Fruit fly (Drosophila melanogaster): Measurements from ENCODE around the gene CG5447.

DNA sequence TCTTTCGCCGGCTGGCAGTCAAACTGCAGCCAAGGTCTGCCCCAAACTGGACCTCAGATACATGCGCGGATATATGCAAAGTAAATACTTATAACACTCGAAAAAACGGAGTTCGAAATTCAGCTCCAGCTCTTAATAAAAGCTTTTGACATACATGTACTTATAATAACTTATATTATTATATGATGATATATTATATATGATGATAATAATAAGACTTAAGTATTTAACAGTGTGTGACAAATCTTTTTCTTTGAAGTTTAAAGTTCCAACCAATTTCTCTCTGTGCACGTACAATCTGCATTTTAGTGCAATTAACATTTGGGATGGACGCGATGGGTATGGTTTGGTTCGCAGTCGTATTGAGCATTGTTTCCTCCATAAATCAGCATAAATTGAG is 22.7 kb upstream of the CG5447 start:
- TF ChIP-seq CG8478 (optimal IDR thresholded peaks at IDR 0.05), result no peak
- TF ChIP-seq CTCF (optimal IDR thresholded peaks at IDR 0.05), result no peak
